Worm (Caenorhabditis elegans): ENCODE measurements around the gene K11H12.4.

The K11H12.4 gene

DNA sequence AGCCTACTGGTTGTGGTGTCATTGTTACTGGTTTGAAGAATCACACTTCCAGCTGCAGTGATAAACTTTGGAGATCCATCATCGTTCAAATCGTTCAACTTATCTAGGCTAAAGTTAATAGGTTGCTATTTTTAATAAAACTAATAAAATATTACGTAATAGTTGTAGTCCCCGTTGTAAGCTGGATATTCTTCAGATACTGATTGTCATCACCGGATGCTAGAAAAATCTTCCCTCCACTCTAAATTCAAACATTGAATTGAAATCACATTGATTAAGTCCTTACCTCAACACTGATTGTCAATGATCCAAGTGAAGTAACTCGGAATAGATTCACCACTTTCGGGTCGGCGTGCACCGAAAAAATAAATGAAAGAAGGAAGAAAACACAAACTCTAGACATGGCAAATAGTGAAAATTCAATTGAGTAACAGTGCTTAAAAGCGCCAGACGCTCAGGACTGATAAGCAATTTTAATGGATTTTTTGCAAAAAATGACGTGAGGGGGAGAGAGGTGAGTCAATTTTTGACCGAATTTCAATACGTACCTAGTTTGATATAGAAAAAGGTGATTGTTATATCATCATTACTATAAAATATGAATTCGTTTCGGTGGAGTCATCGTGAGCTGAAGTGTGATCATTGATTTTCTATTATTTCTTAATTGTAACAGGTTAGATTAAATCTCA is at the start of gene K11H12.4, which contains the start of gene K11H12.10:
Gene K11H12.4 (minus strand): TSS at position 413 of the 689 bp plus-strand sequence.
Gene K11H12.10 (plus strand): TSS at position 605 of the 689 bp plus-strand sequence.
- TF ChIP-seq nhr-80 (tag; optimal IDR thresholded peaks at IDR 0.05) (peak; percentile 57), mel-28 (tag; optimal IDR thresholded peaks at IDR 0.05; ENCODE audit: borderline replicate concordance) (no peak), lin-54 (GFP tag; optimal IDR thresholded peaks at IDR 0.05) (no peak), dox-1 (GFP tag; IDR thresholded peaks at IDR 0.05) (0 out of 2 replicates have a peak, but pooled peaks have one; percentile 16)

DNA sequence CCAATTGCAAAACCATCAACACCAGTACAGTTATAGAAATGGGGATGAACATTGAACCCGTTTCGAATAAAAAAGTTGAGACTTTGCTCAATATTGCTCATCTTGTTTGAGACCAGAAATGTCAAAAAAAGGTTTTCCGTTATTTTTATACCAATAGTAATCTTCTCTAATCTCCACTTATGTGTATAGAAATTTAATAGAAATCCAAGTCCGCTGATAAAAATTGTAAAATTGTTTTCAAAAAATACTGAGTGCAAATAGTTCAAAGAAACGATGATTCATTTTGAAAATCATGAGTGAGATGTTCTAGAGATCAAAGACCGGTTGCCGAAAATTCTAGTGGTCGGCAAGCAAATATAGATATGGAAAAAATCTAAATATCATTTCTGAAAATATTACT is 43.7 kb upstream of the K11H12.4 start, which contains the start of gene Y55F3C.10:
Gene Y55F3C.10 (minus strand): TSS at position 101 of the 400 bp plus-strand sequence.
- TF ChIP-seq akir-1 (GFP tag; optimal IDR thresholded peaks at IDR 0.05) (no peak), ets-4 (GFP tag; optimal IDR thresholded peaks at IDR 0.05) (no peak), Y67H2A.10 (GFP tag; conservative IDR thresholded peaks at IDR 0.05) (no peak), pha-4 (tag; optimal IDR thresholded peaks at IDR 0.05) (no peak), tlf-1 (GFP tag; optimal IDR thresholded peaks at IDR 0.05) (no peak), rec-8 (tag; optimal IDR thresholded peaks at IDR 0.05) (no peak), C17E4.6 (GFP tag; IDR thresholded peaks at IDR 0.05) (no peak), pbrm-1 (GFP tag; IDR thresholded peaks at IDR 0.05) (no peak), egl-18 (GFP tag; IDR thresholded peaks at IDR 0.05) (no peak), gei-17 (GFP tag; optimal IDR thresholded peaks at IDR 0.05) (no peak), nhr-120 (GFP tag; IDR thresholded peaks at IDR 0.05) (no peak), attf-6 (GFP tag; IDR thresholded peaks at IDR 0.05) (no peak), F57C9.4 (tag; optimal IDR thresholded peaks at IDR 0.05) (no peak), fkh-3 (tag; optimal IDR thresholded peaks at IDR 0.05) (no peak), repo-1 (tag; optimal IDR thresholded peaks at IDR 0.05) (no peak), sptf-2 (GFP tag; optimal IDR thresholded peaks at IDR 0.05) (no peak), ztf-25 (GFP tag; IDR thresholded peaks at IDR 0.05) (no peak)

DNA sequence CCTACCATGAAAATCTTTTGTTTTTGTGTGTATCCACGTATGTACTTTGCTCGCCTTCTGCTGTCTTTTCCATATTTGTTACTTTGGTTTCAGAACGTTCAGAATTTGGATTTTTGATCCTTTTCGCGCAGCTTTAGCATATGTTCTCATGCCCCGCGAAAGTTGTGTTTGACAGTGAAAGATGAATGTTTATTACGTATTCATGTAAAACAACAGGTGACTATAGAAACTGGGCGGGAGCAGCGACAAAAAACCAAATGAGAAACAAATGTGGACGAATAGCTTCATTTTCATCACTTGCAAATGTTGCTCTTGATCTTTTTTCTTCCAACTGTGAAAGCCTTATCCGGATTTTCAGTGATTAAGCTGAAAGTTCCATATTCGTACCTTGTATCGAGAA is 40.6 kb upstream of the K11H12.4 start, which contains the start of gene clec-164:
Gene clec-164 (plus strand): TSS at position 301 of the 400 bp plus-strand sequence.
- TF ChIP-seq lin-35 (GFP tag; optimal IDR thresholded peaks at IDR 0.05) (no peak), F49E8.2 (tag; optimal IDR thresholded peaks at IDR 0.05; ENCODE audit: insufficient read depth) (no peak)

DNA sequence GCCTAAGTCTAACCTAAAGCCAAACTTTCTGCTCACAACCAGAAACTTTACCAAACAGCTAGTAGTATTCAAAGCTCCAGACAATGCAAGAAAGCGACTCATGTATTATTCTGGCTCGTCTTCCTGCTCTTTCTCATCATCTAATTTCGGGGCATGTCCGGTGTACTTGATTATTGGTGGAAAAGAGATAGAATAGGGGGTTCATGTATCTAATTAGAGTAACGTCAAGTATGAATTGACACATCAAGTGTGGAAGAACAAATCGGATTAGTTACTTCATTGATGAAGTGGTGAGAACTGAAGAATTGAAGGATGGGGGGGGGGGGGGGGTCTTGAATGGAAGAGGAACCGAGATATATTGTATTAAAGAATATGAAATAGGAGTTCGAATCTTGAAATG is 39.8 kb upstream of the K11H12.4 start:
- TF ChIP-seq snpc-4 (GFP tag; optimal IDR thresholded peaks at IDR 0.05) (no peak), snpc-4 (tag; optimal IDR thresholded peaks at IDR 0.05) (no peak), hlh-12 (tag; optimal IDR thresholded peaks at IDR 0.05) (no peak), F22D6.2 (tag; optimal IDR thresholded peaks at IDR 0.05) (no peak), dpff-1 (tag; optimal IDR thresholded peaks at IDR 0.05) (no peak), efl-1 (GFP tag; optimal IDR thresholded peaks at IDR 0.05) (no peak), lin-40 (tag; optimal IDR thresholded peaks at IDR 0.05) (no peak), gei-17 (GFP tag; optimal IDR thresholded peaks at IDR 0.05) (no peak), F49E8.2 (tag; optimal IDR thresholded peaks at IDR 0.05; ENCODE audit: insufficient read depth) (no peak), zim-3 (tag; optimal IDR thresholded peaks at IDR 0.05) (no peak), ceh-79 (tag; optimal IDR thresholded peaks at IDR 0.05) (no peak), madf-6 (GFP tag; IDR thresholded peaks at IDR 0.05) (no peak), ztf-25 (GFP tag; IDR thresholded peaks at IDR 0.05) (no peak), repo-1 (tag; optimal IDR thresholded peaks at IDR 0.05) (no peak)

Data from whole organism, young adult.